Fruit fly (Drosophila melanogaster) whole organism, embryonic: ENCODE data around the gene CG32642.

Experiments used
- Antp ChIP-seq: fragments of 200-800 bp; sonication (Bioruptor generic); optimal IDR thresholded peaks from 3 replicates; lab custom pipeline; 2016; ENCODE audit warnings: missing biosample characterization, missing genetic modification characterization
- Bdp1 ChIP-seq: fragments of 200-800 bp; sonication (Bioruptor generic); optimal IDR thresholded peaks from 3 replicates; lab custom pipeline; 2016; ENCODE audit warnings: missing biosample characterization, missing genetic modification characterization
- CG10431 ChIP-seq: fragments of 200-800 bp; sonication (Bioruptor generic); optimal IDR thresholded peaks from 3 replicates; lab custom pipeline; 2018; ENCODE audit warnings: missing biosample characterization, mild to moderate bottlenecking, missing genetic modification characterization
- CG12104 ChIP-seq: fragments of 200-800 bp; sonication (Bioruptor generic); optimal IDR thresholded peaks from 3 replicates; lab custom pipeline; 2016; ENCODE audit warnings: missing biosample characterization, missing genetic modification characterization
- CG13624 ChIP-seq: fragments of 200-800 bp; sonication (Bioruptor generic); optimal IDR thresholded peaks from 2 replicates; lab custom pipeline; 2016; ENCODE audit warnings: missing biosample characterization, missing genetic modification characterization
- CG14860 ChIP-seq: fragments of 200-800 bp; sonication (Bioruptor generic); IDR thresholded peaks from 3 replicates; pipeline ENCODE4 v1.3.6; 2022; ENCODE audit warnings: missing biosample characterization, missing genetic modification characterization; ENCODE audit not compliant: partially characterized antibody
- CG14965 ChIP-seq: fragments of 200-800 bp; sonication (Bioruptor generic); optimal IDR thresholded peaks from 2 replicates; lab custom pipeline; 2016; ENCODE audit warnings: missing biosample characterization, missing genetic modification characterization, borderline replicate concordance
- CG16815 ChIP-seq: fragments of 200-800 bp; sonication (Bioruptor generic); optimal IDR thresholded peaks from 3 replicates; lab custom pipeline; 2017; ENCODE audit warnings: missing biosample characterization, mild to moderate bottlenecking, missing genetic modification characterization
- CG17829 ChIP-seq: fragments of 200-800 bp; optimal IDR thresholded peaks from 2 replicates; lab custom pipeline; 2019; ENCODE audit warnings: missing biosample characterization, mild to moderate bottlenecking, missing genetic modification characterization, moderate library complexity
- CG18262 ChIP-seq: fragments of 200-800 bp; optimal IDR thresholded peaks from 3 replicates; lab custom pipeline; 2019; ENCODE audit warnings: missing biosample characterization, mild to moderate bottlenecking, missing genetic modification characterization, moderate library complexity
- CG18599 ChIP-seq: fragments of 200-800 bp; sonication (Bioruptor generic); optimal IDR thresholded peaks from 3 replicates; lab custom pipeline; 2017; ENCODE audit warnings: missing biosample characterization, missing genetic modification characterization, mild to moderate bottlenecking, moderate library complexity, missing genetic modification reagents
- CG3065 ChIP-seq: fragments of 200-800 bp; sonication (Bioruptor generic); optimal IDR thresholded peaks from 2 replicates; lab custom pipeline; 2016; ENCODE audit warnings: missing biosample characterization, missing genetic modification characterization
- CG34224 ChIP-seq: fragments of 200-800 bp; sonication (Bioruptor generic); IDR thresholded peaks from 3 replicates; pipeline ENCODE4 v1.3.6; 2022; ENCODE audit warnings: missing biosample characterization, missing genetic modification characterization; ENCODE audit not compliant: partially characterized antibody
- CG4854 ChIP-seq: fragments of 200-800 bp; sonication (Bioruptor generic); optimal IDR thresholded peaks from 2 replicates; lab custom pipeline; 2016; ENCODE audit warnings: missing biosample characterization, missing genetic modification characterization, inconsistent platforms
- CG6854 ChIP-seq: fragments of 200-800 bp; sonication (Bioruptor generic); optimal IDR thresholded peaks from 3 replicates; lab custom pipeline; 2017; ENCODE audit warnings: missing biosample characterization, mild to moderate bottlenecking, missing genetic modification characterization
- CG8281 ChIP-seq: fragments of 200-800 bp; sonication (Bioruptor generic); optimal IDR thresholded peaks from 2 replicates; lab custom pipeline; 2018; ENCODE audit warnings: missing biosample characterization, mild to moderate bottlenecking, missing genetic modification characterization, moderate library complexity
- CG9797 ChIP-seq: fragments of 200-800 bp; sonication (Bioruptor generic); optimal IDR thresholded peaks from 3 replicates; lab custom pipeline; 2018; ENCODE audit warnings: missing biosample characterization, mild to moderate bottlenecking, missing genetic modification characterization
- CHES-1-like ChIP-seq: fragments of 200-800 bp; sonication (Bioruptor generic); optimal IDR thresholded peaks from 2 replicates; lab custom pipeline; 2016; ENCODE audit warnings: missing biosample characterization, missing genetic modification characterization
- Fer1 ChIP-seq: fragments of 200-800 bp; sonication (Bioruptor generic); optimal IDR thresholded peaks from 2 replicates; lab custom pipeline; 2017; ENCODE audit warnings: missing biosample characterization, mild to moderate bottlenecking, missing genetic modification characterization
- GATAe ChIP-seq: fragments of 200-800 bp; sonication (Bioruptor generic); conservative IDR thresholded peaks from 2 replicates; pipeline ENCODE4 v1.3.6; 2022; ENCODE audit warnings: missing biosample characterization, missing genetic modification characterization
- MESR4 ChIP-seq: fragments of 200-800 bp; sonication (Bioruptor generic); optimal IDR thresholded peaks from 2 replicates; lab custom pipeline; 2018; ENCODE audit warnings: missing biosample characterization, mild to moderate bottlenecking, missing genetic modification characterization, moderate library complexity
- Mad ChIP-seq: fragments of 200-800 bp; sonication (Bioruptor generic); optimal IDR thresholded peaks from 2 replicates; lab custom pipeline; 2016; ENCODE audit warnings: missing biosample characterization, missing genetic modification characterization
- Max ChIP-seq: fragments of 200-800 bp; sonication (Bioruptor generic); optimal IDR thresholded peaks from 2 replicates; lab custom pipeline; 2016; ENCODE audit warnings: missing biosample characterization, mild to moderate bottlenecking, missing genetic modification characterization
- Meics ChIP-seq: fragments of 200-800 bp; sonication (Bioruptor generic); optimal IDR thresholded peaks from 2 replicates; lab custom pipeline; 2017; ENCODE audit warnings: missing biosample characterization, mild to moderate bottlenecking, missing genetic modification characterization
- Ptx1 ChIP-seq: fragments of 200-800 bp; sonication (Bioruptor generic); IDR thresholded peaks from 2 replicates; pipeline ENCODE4 v1.3.6; 2022; ENCODE audit warnings: missing biosample characterization, missing genetic modification characterization
- Sry-β ChIP-seq: fragments of 200-800 bp; sonication (Bioruptor generic); optimal IDR thresholded peaks from 2 replicates; lab custom pipeline; 2018; ENCODE audit warnings: missing biosample characterization, mild to moderate bottlenecking, missing genetic modification characterization, moderate library complexity
- abd-A ChIP-seq: fragments of 200-800 bp; sonication (Bioruptor generic); optimal IDR thresholded peaks from 3 replicates; lab custom pipeline; 2019; ENCODE audit warnings: missing biosample characterization, mild to moderate bottlenecking, missing genetic modification characterization, moderate library complexity
- al ChIP-seq: fragments of 200-800 bp; sonication (Bioruptor generic); IDR thresholded peaks from 2 replicates; pipeline ENCODE4 v1.3.6; 2022; ENCODE audit warnings: missing biosample characterization, missing genetic modification characterization
- bowl ChIP-seq: fragments of 200-800 bp; sonication (Bioruptor generic); IDR thresholded peaks from 2 replicates; pipeline ENCODE4 v1.3.6; 2022; ENCODE audit warnings: missing biosample characterization, missing genetic modification characterization
- dmrt99B ChIP-seq: fragments of 200-800 bp; sonication (Bioruptor generic); optimal IDR thresholded peaks from 2 replicates; lab custom pipeline; 2018; ENCODE audit warnings: missing biosample characterization, mild to moderate bottlenecking, missing genetic modification characterization, moderate library complexity
- esg ChIP-seq: fragments of 200-800 bp; sonication (Bioruptor generic); conservative IDR thresholded peaks from 2 replicates; pipeline ENCODE4 v1.3.6; 2022; ENCODE audit warnings: missing biosample characterization, missing genetic modification characterization
- gem ChIP-seq: fragments of 200-800 bp; sonication (Bioruptor generic); optimal IDR thresholded peaks from 2 replicates; lab custom pipeline; 2019; ENCODE audit warnings: missing biosample characterization, mild to moderate bottlenecking, missing genetic modification characterization, moderate library complexity
- gro ChIP-seq: fragments of 200-800 bp; sonication (Bioruptor generic); optimal IDR thresholded peaks from 2 replicates; lab custom pipeline; 2016; ENCODE audit warnings: missing biosample characterization, missing genetic modification characterization
- gt ChIP-seq: fragments of 200-800 bp; sonication (Bioruptor generic); IDR thresholded peaks from 2 replicates; pipeline ENCODE4 v1.3.6; 2022; ENCODE audit warnings: missing biosample characterization, missing genetic modification characterization
- lbe ChIP-seq: fragments of 200-800 bp; sonication (Bioruptor generic); optimal IDR thresholded peaks from 2 replicates; lab custom pipeline; 2016; ENCODE audit warnings: missing biosample characterization, mild to moderate bottlenecking, missing genetic modification characterization
- luna ChIP-seq: fragments of 200-800 bp; sonication (Bioruptor generic); optimal IDR thresholded peaks from 2 replicates; lab custom pipeline; 2016; ENCODE audit warnings: missing biosample characterization, missing genetic modification characterization
- otp ChIP-seq: fragments of 200-800 bp; sonication (Bioruptor generic); IDR thresholded peaks from 3 replicates; pipeline ENCODE4, ENCODE4 v1.3.6; 2022; ENCODE audit warnings: missing biosample characterization, missing genetic modification characterization
- phol ChIP-seq: fragments of 200-800 bp; sonication (Bioruptor generic); optimal IDR thresholded peaks from 3 replicates; lab custom pipeline; 2018; ENCODE audit warnings: missing biosample characterization, mild to moderate bottlenecking, missing genetic modification characterization, moderate library complexity
- pita ChIP-seq: fragments of 200-800 bp; sonication (Bioruptor generic); optimal IDR thresholded peaks from 2 replicates; lab custom pipeline; 2017; ENCODE audit warnings: missing biosample characterization, mild to moderate bottlenecking, missing genetic modification characterization
- prd ChIP-seq, 3 experiments: fragments of >200 bp in 2 of 3; fragments of 200-800 bp in 1 of 3; sonication (Bioruptor generic) in 1 of 3; optimal IDR thresholded peaks in 2 of 3; IDR thresholded peaks in 1 of 3; 2 replicates in 2 of 3; 3 replicates in 1 of 3; pipeline versions ENCODE4 v1.3.6 to Lab custom; 2017 to 2022; ENCODE audit warnings: missing biosample characterization in 1 of 3, missing genetic modification characterization in 1 of 3
- rib ChIP-seq: fragments of 200-800 bp; sonication (Bioruptor generic); IDR thresholded peaks from 2 replicates; pipeline ENCODE4 v1.3.6; 2022; ENCODE audit warnings: missing biosample characterization, missing genetic modification characterization
- sim ChIP-seq: fragments of 200-800 bp; sonication (Bioruptor generic); IDR thresholded peaks from 2 replicates; pipeline ENCODE4 v1.3.6; 2022; ENCODE audit warnings: missing biosample characterization, missing genetic modification characterization
- so ChIP-seq: fragments of 200-800 bp; sonication (Bioruptor generic); IDR thresholded peaks from 3 replicates; pipeline ENCODE4 v1.3.6; 2022; ENCODE audit warnings: missing biosample characterization, missing genetic modification characterization
- sqz ChIP-seq: fragments of 200-800 bp; sonication (Bioruptor generic); optimal IDR thresholded peaks from 3 replicates; lab custom pipeline; 2018; ENCODE audit warnings: missing biosample characterization, mild to moderate bottlenecking, missing genetic modification characterization
- ssp ChIP-seq: fragments of 200-800 bp; sonication (Bioruptor generic); IDR thresholded peaks from 2 replicates; pipeline ENCODE4 v1.3.6; 2022; ENCODE audit warnings: missing biosample characterization, missing genetic modification characterization
- tll ChIP-seq, 2 experiments: fragments of 200-800 bp in 1 of 2; fragments of >200 bp in 1 of 2; sonication (Bioruptor generic) in 1 of 2; optimal IDR thresholded peaks; 2 replicates each; lab custom pipeline; 2017 to 2019; ENCODE audit warnings: missing biosample characterization in 2 of 2, missing genetic modification characterization in 2 of 2, mild to moderate bottlenecking in 1 of 2, moderate library complexity in 1 of 2
- ttk ChIP-seq: fragments of 200-800 bp; sonication (Bioruptor generic); IDR thresholded peaks from 2 replicates; pipeline ENCODE4 v2.1.2; 2022; ENCODE audit warnings: missing biosample characterization, missing genetic modification characterization
- unpg ChIP-seq: fragments of 200-800 bp; sonication (Bioruptor generic); optimal IDR thresholded peaks from 3 replicates; lab custom pipeline; 2018; ENCODE audit warnings: missing biosample characterization, mild to moderate bottlenecking, missing genetic modification characterization, moderate library complexity
- vvl ChIP-seq: fragments of 200-800 bp; sonication (Bioruptor generic); IDR thresholded peaks from 2 replicates; pipeline ENCODE4 v1.3.6; 2022; ENCODE audit warnings: missing biosample characterization, missing genetic modification characterization
- z ChIP-seq: fragments of 200-800 bp; sonication (Bioruptor generic); IDR thresholded peaks from 3 replicates; pipeline ENCODE4 v1.3.6; 2022; ENCODE audit warnings: missing biosample characterization, missing genetic modification characterization
- zen ChIP-seq: fragments of 200-800 bp; sonication (Bioruptor generic); optimal IDR thresholded peaks from 3 replicates; lab custom pipeline; 2018; ENCODE audit warnings: missing biosample characterization, mild to moderate bottlenecking, missing genetic modification characterization, moderate library complexity

CG32642 gene

DNA sequence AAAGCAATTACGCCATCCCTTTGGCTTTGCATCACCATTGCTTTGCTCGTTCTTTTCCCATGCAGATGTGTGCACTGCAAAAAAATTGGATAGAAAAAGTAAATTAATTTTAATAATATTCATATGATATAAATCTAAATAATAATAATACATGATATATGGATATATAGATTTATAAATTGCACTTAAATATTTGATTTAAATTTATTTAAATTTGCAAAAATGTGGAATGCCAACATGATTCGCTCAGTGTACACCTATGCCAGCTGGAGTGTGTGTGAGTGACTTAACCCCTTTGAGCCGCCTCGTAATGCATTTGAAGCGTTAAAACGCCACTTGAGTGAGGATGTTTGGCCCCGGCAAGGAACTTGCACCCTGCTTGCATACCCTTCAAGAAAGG, 45.3 kb upstream of the CG32642 start (continued):
- TF ChIP-seq CG16815 (GFP tag; lab: Kevin White, UChicago), result no peak
- no peak for TF ChIP-seq GATAe (GFP tag; lab: Robert Waterston, UW)
- no peak for TF ChIP-seq Bdp1 (GFP tag; lab: Kevin White, UChicago)
- TF ChIP-seq unpg (GFP tag; lab: Kevin White, UChicago), result peak; percentile 6
- TF ChIP-seq CG9797 (GFP tag; lab: Kevin White, UChicago), result no peak
- no peak for TF ChIP-seq Antp (GFP tag; lab: Kevin White, UChicago)
- no peak for TF ChIP-seq gt (GFP tag; lab: Robert Waterston, UW)
- no peak for TF ChIP-seq CG14965 (GFP tag; lab: Kevin White, UChicago)
- no peak for TF ChIP-seq CG12104
- no peak for TF ChIP-seq sim
- TF ChIP-seq bowl (GFP tag; lab: Robert Waterston, UW), result no peak
- no peak for TF ChIP-seq CG8281 (tag; lab: Kevin White, UChicago)
- peak; percentile 9 for TF ChIP-seq dmrt99B
- no peak for TF ChIP-seq CG10431 (GFP tag; lab: Kevin White, UChicago)
- TF ChIP-seq gem (tag; lab: Kevin White, UChicago), result peak; percentile 51
- peak; percentile 17 for TF ChIP-seq CG18262 (tag; lab: Kevin White, UChicago)
- TF ChIP-seq z, result no peak
- no peak for TF ChIP-seq CHES-1-like (GFP tag; lab: Kevin White, UChicago)
- peak; percentile 3 for TF ChIP-seq CG17829 (tag; lab: Kevin White, UChicago)
- TF ChIP-seq Mad (GFP tag; lab: Kevin White, UChicago), result no peak
- TF ChIP-seq otp (GFP tag; lab: Robert Waterston, UW), result no peak
- no peak for TF ChIP-seq CG3065 (GFP tag; lab: Kevin White, UChicago)
- TF ChIP-seq CG18599, result no peak
- TF ChIP-seq lbe (GFP tag; lab: Kevin White, UChicago), result no peak
- TF ChIP-seq pita (GFP tag; lab: Kevin White, UChicago), result no peak
- TF ChIP-seq phol (tag; lab: Kevin White, UChicago), result peak; percentile 27
- no peak for TF ChIP-seq CG6854
- no peak for TF ChIP-seq Meics (GFP tag; lab: Kevin White, UChicago)
- no peak for TF ChIP-seq al
- no peak for TF ChIP-seq Max (GFP tag; lab: Kevin White, UChicago)
- no peak for TF ChIP-seq ttk (GFP tag; lab: Robert Waterston, UW)
- TF ChIP-seq CG13624 (GFP tag; lab: Kevin White, UChicago), result no peak
- no peak for TF ChIP-seq sqz (GFP tag; lab: Kevin White, UChicago)
- TF ChIP-seq prd (optimal IDR thresholded peaks at IDR 0.05; lab: Kevin White, UChicago), result no peak
- 0 out of 3 replicates have a peak, but pooled peaks have one; percentile 40 for TF ChIP-seq prd (GFP tag; IDR thresholded peaks at IDR 0.05; lab: Robert Waterston, UW)
- TF ChIP-seq MESR4 (GFP tag; lab: Kevin White, UChicago), result no peak
- TF ChIP-seq Ptx1 (GFP tag; lab: Robert Waterston, UW), result no peak
- no peak for TF ChIP-seq gro
- no peak for TF ChIP-seq Sry-β (GFP tag; lab: Kevin White, UChicago)
- no peak for TF ChIP-seq abd-A
- TF ChIP-seq CG4854 (GFP tag; lab: Kevin White, UChicago), result no peak
- no peak for TF ChIP-seq so (GFP tag; lab: Robert Waterston, UW)
- TF ChIP-seq zen (tag; lab: Kevin White, UChicago), result peak; percentile 40
- no peak for TF ChIP-seq vvl (GFP tag; lab: Robert Waterston, UW)
- TF ChIP-seq luna (GFP tag; lab: Kevin White, UChicago), result no peak
- no peak for TF ChIP-seq CG14860 (GFP tag; lab: Robert Waterston, UW)
- TF ChIP-seq tll (GFP tag; optimal IDR thresholded peaks at IDR 0.05; lab: Kevin White, UChicago), result no peak
- TF ChIP-seq ssp, result no peak
- no peak for TF ChIP-seq esg (GFP tag; lab: Robert Waterston, UW)
- no peak for TF ChIP-seq rib (GFP tag; lab: Robert Waterston, UW)
- TF ChIP-seq CG34224 (GFP tag; lab: Robert Waterston, UW), result no peak
- no peak for TF ChIP-seq Fer1 (GFP tag; lab: Kevin White, UChicago)
